Worm (Caenorhabditis elegans) whole organism, young adult: Measurements from ENCODE around the gene Y67D8B.3.

Experiments used
- B0019.2 ChIP-seq: fragments of 200-800 bp; sonication (Bioruptor generic); conservative IDR thresholded peaks from 2 replicates; pipeline ENCODE4 v1.3.6; 2022; ENCODE audit warnings: missing genetic modification reagents, missing genetic modification characterization, missing compliant biosample characterization
- B0035.1 ChIP-seq: sonication (generic microtip); optimal IDR thresholded peaks from 2 replicates; lab custom pipeline; 2016; ENCODE audit warnings: missing genetic modification characterization, mild to moderate bottlenecking, missing compliant biosample characterization, missing genotype, missing genetic modification reagents
- B0261.1 ChIP-seq: sonication (generic microtip); optimal IDR thresholded peaks from 2 replicates; lab custom pipeline; 2016; ENCODE audit warnings: mild to moderate bottlenecking, missing genetic modification characterization, moderate library complexity, missing compliant biosample characterization
- B0336.3 ChIP-seq: fragments of 200-800 bp; sonication (Bioruptor generic); IDR thresholded peaks from 2 replicates; pipeline ENCODE4 v1.3.6; 2022; ENCODE audit warnings: missing genetic modification characterization, missing compliant biosample characterization
- C17E4.6 ChIP-seq: fragments of 200-800 bp; sonication (Bioruptor generic); IDR thresholded peaks from 2 replicates; pipeline ENCODE4 v1.3.6; 2022; ENCODE audit warnings: missing genetic modification reagents, missing genetic modification characterization, missing compliant biosample characterization
- F22D6.2 ChIP-seq: sonication (generic microtip); optimal IDR thresholded peaks from 2 replicates; lab custom pipeline; 2016; ENCODE audit warnings: mild to moderate bottlenecking, missing genetic modification characterization, missing compliant biosample characterization
- F23B12.7 ChIP-seq: sonication (generic microtip); optimal IDR thresholded peaks from 2 replicates; lab custom pipeline; 2017; ENCODE audit warnings: missing genetic modification characterization, mild to moderate bottlenecking, missing compliant biosample characterization, antibody characterized with exemption, moderate library complexity; ENCODE audit not compliant: insufficient read depth
- F33H1.4 ChIP-seq: fragments of 200-800 bp; sonication (Bioruptor generic); IDR thresholded peaks from 2 replicates; pipeline ENCODE4 v1.3.6; 2022; ENCODE audit warnings: missing genetic modification reagents, missing genetic modification characterization, missing compliant biosample characterization
- F49E8.2 ChIP-seq: sonication (generic microtip); optimal IDR thresholded peaks from 3 replicates; lab custom pipeline; 2017; ENCODE audit warnings: missing genetic modification characterization, mild to moderate bottlenecking, missing compliant biosample characterization, antibody characterized with exemption, moderate library complexity; ENCODE audit not compliant: insufficient read depth
- K11D2.4 ChIP-seq: fragments of 200-800 bp; sonication (Bioruptor generic); IDR thresholded peaks from 2 replicates; pipeline ENCODE4 v1.3.6; 2022; ENCODE audit warnings: missing genetic modification reagents, missing genetic modification characterization, missing compliant biosample characterization
- K12H6.12 ChIP-seq: fragments of 200-800 bp; sonication (Bioruptor generic); optimal IDR thresholded peaks from 2 replicates; lab custom pipeline; 2018; ENCODE audit warnings: mild to moderate bottlenecking, missing genetic modification characterization, missing compliant biosample characterization
- T26A5.8 ChIP-seq: sonication (generic microtip); optimal IDR thresholded peaks from 2 replicates; lab custom pipeline; 2016; ENCODE audit warnings: missing genetic modification characterization, missing compliant biosample characterization
- Y95B8A.8 ChIP-seq: fragments of 200-800 bp; sonication (Bioruptor generic); IDR thresholded peaks from 2 replicates; pipeline ENCODE4 v1.3.6; 2022; ENCODE audit warnings: missing genetic modification reagents, missing genetic modification characterization, missing compliant biosample characterization
- ama-1 ChIP-seq, 3 experiments: fragments of 150-350 bp in 1 of 3; sonication (generic microtip) in 2 of 3; optimal IDR thresholded peaks; 2 replicates each; lab custom pipeline; 2014 to 2018; ENCODE audit warnings: missing biosample characterization in 2 of 3, missing genetic modification characterization in 2 of 3, missing genetic modification reagents in 2 of 3
- athp-1 ChIP-seq: sonication (generic microtip); optimal IDR thresholded peaks from 2 replicates; lab custom pipeline; 2017; ENCODE audit warnings: mild to moderate bottlenecking, missing genetic modification characterization, missing compliant biosample characterization
- cebp-1 ChIP-seq, 2 experiments: fragments of 200-800 bp in 1 of 2; sonication (Bioruptor generic) in 1 of 2; sonication (generic microtip) in 1 of 2; IDR thresholded peaks in 1 of 2; optimal IDR thresholded peaks in 1 of 2; 2 replicates each; pipeline versions ENCODE4 v1.3.6 to Lab custom; 2017 to 2022; ENCODE audit warnings: missing compliant biosample characterization in 2 of 2, missing genetic modification characterization in 2 of 2, mild to moderate bottlenecking in 1 of 2, missing genetic modification reagents in 1 of 2, moderate library complexity in 1 of 2
- ceh-40 ChIP-seq: fragments of 200-800 bp; sonication (Bioruptor generic); IDR thresholded peaks from 2 replicates; pipeline ENCODE4 v1.3.6; 2022; ENCODE audit warnings: missing genetic modification characterization, missing compliant biosample characterization
- ceh-58 ChIP-seq: fragments of 200-800 bp; sonication (Bioruptor generic); IDR thresholded peaks from 2 replicates; pipeline ENCODE4 v1.3.6; 2022; ENCODE audit warnings: missing genetic modification characterization, missing compliant biosample characterization
- chd-7 ChIP-seq: sonication (generic microtip); optimal IDR thresholded peaks from 2 replicates; lab custom pipeline; 2016; ENCODE audit warnings: mild to moderate bottlenecking, missing genetic modification characterization, moderate library complexity, missing compliant biosample characterization
- dox-1 ChIP-seq: fragments of 200-800 bp; sonication (Bioruptor generic); IDR thresholded peaks from 2 replicates; pipeline ENCODE4 v1.3.6; 2022; ENCODE audit warnings: missing genetic modification reagents, missing genetic modification characterization, missing compliant biosample characterization
- dpl-1 ChIP-seq: fragments of 150-350 bp; optimal IDR thresholded peaks from 2 replicates; lab custom pipeline; 2014; ENCODE audit warnings: missing biosample characterization, missing genetic modification reagents, missing genetic modification characterization
- egl-18 ChIP-seq: fragments of 200-800 bp; sonication (Bioruptor generic); IDR thresholded peaks from 2 replicates; pipeline ENCODE4 v1.3.6; 2022; ENCODE audit warnings: missing genetic modification reagents, missing genetic modification characterization, missing compliant biosample characterization
- ekl-4 ChIP-seq: fragments of 200-800 bp; sonication (Bioruptor generic); IDR thresholded peaks from 2 replicates; pipeline ENCODE4 v1.3.6; 2022; ENCODE audit warnings: missing genetic modification reagents, missing genetic modification characterization, missing compliant biosample characterization
- ets-4 ChIP-seq: fragments of 200-800 bp; sonication (Bioruptor generic); optimal IDR thresholded peaks from 2 replicates; lab custom pipeline; 2018; ENCODE audit warnings: mild to moderate bottlenecking, missing genetic modification characterization, missing compliant biosample characterization
- hmg-1.2 ChIP-seq: fragments of 200-800 bp; sonication (Bioruptor generic); IDR thresholded peaks from 2 replicates; pipeline ENCODE4 v1.3.6; 2022; ENCODE audit warnings: missing genetic modification reagents, missing genetic modification characterization, missing compliant biosample characterization
- hrde-1 ChIP-seq: sonication (generic microtip); optimal IDR thresholded peaks from 2 replicates; lab custom pipeline; 2016; ENCODE audit warnings: missing genetic modification characterization, mild to moderate bottlenecking, missing compliant biosample characterization, moderate library complexity, missing genotype, missing genetic modification reagents, borderline replicate concordance
- let-607 ChIP-seq, 2 experiments: fragments of 200-800 bp in 1 of 2; sonication (Bioruptor generic) in 1 of 2; sonication (generic microtip) in 1 of 2; optimal IDR thresholded peaks; 2 replicates each; lab custom pipeline; 2016 to 2018; ENCODE audit warnings: mild to moderate bottlenecking in 2 of 2, missing compliant biosample characterization in 2 of 2, missing genetic modification characterization in 2 of 2, moderate library complexity in 2 of 2, missing genotype in 1 of 2
- lsl-1 ChIP-seq: fragments of 200-800 bp; sonication (Bioruptor generic); optimal IDR thresholded peaks from 2 replicates; lab custom pipeline; 2018; ENCODE audit warnings: mild to moderate bottlenecking, missing genetic modification characterization, moderate library complexity, missing compliant biosample characterization
- lsy-27 ChIP-seq: sonication (generic microtip); optimal IDR thresholded peaks from 2 replicates; lab custom pipeline; 2017; ENCODE audit warnings: missing genetic modification characterization, mild to moderate bottlenecking, missing compliant biosample characterization, antibody characterized with exemption, missing genotype, borderline replicate concordance; ENCODE audit not compliant: insufficient read depth
- madf-3 ChIP-seq: fragments of 200-800 bp; sonication (Bioruptor generic); IDR thresholded peaks from 2 replicates; pipeline ENCODE4 v1.3.6; 2022; ENCODE audit warnings: missing genetic modification reagents, missing genetic modification characterization, missing compliant biosample characterization
- nhr-90 ChIP-seq: sonication (generic microtip); optimal IDR thresholded peaks from 2 replicates; lab custom pipeline; 2016; ENCODE audit warnings: missing genotype, mild to moderate bottlenecking, missing genetic modification characterization, missing compliant biosample characterization
- pbrm-1 ChIP-seq: fragments of 200-800 bp; sonication (Bioruptor generic); IDR thresholded peaks from 2 replicates; pipeline ENCODE4 v1.3.6; 2022; ENCODE audit warnings: missing genetic modification reagents, missing genetic modification characterization, missing compliant biosample characterization
- pha-4 ChIP-seq: fragments of 150-350 bp; sonication (generic microtip); optimal IDR thresholded peaks from 2 replicates; lab custom pipeline; 2014; ENCODE audit warnings: missing biosample characterization, missing genetic modification reagents, missing genetic modification characterization
- rpc-1 ChIP-seq, 2 experiments: fragments of 150-350 bp in 1 of 2; sonication (generic microtip) in 1 of 2; optimal IDR thresholded peaks; 2 replicates each; lab custom pipeline; 2014 to 2018; ENCODE audit warnings: missing biosample characterization in 1 of 2, missing genetic modification characterization in 1 of 2, missing genetic modification reagents in 1 of 2, missing genotype in 1 of 2
- sdz-38 ChIP-seq: sonication (generic microtip); optimal IDR thresholded peaks from 2 replicates; lab custom pipeline; 2016; ENCODE audit warnings: missing genotype, missing genetic modification characterization, missing compliant biosample characterization
- sea-2 ChIP-seq: fragments of 200-800 bp; sonication (Bioruptor generic); IDR thresholded peaks from 2 replicates; pipeline ENCODE4 v1.3.6; 2022; ENCODE audit warnings: missing genetic modification characterization, missing compliant biosample characterization
- snpc-1.3 ChIP-seq: sonication (generic microtip); optimal IDR thresholded peaks from 2 replicates; lab custom pipeline; 2017; ENCODE audit warnings: missing genetic modification characterization, mild to moderate bottlenecking, missing compliant biosample characterization, antibody characterized with exemption, moderate library complexity, missing genotype, missing genetic modification reagents; ENCODE audit not compliant: insufficient read depth
- snpc-3.4 ChIP-seq: sonication (generic microtip); optimal IDR thresholded peaks from 2 replicates; lab custom pipeline; 2017; ENCODE audit warnings: missing genetic modification characterization, mild to moderate bottlenecking, missing compliant biosample characterization, antibody characterized with exemption, moderate library complexity, missing genotype, missing genetic modification reagents
- snpc-4 ChIP-seq, 5 experiments: fragments of 150-350 bp in 1 of 5; sonication (generic microtip) in 4 of 5; optimal IDR thresholded peaks; 2 replicates each; lab custom pipeline; 2014 to 2018; ENCODE audit warnings: missing genetic modification characterization in 5 of 5, missing biosample characterization in 3 of 5, antibody characterized with exemption in 2 of 5, mild to moderate bottlenecking in 2 of 5, missing compliant biosample characterization in 2 of 5, missing genotype in 2 of 5, moderate library complexity in 2 of 5, missing genetic modification reagents in 1 of 5
- sptf-2 ChIP-seq: fragments of 200-800 bp; sonication (Bioruptor generic); optimal IDR thresholded peaks from 2 replicates; lab custom pipeline; 2018; ENCODE audit warnings: mild to moderate bottlenecking, missing genetic modification characterization, missing compliant biosample characterization
- tbp1 ChIP-seq: fragments of 200-800 bp; sonication (Bioruptor generic); optimal IDR thresholded peaks from 2 replicates; lab custom pipeline; 2018; ENCODE audit warnings: mild to moderate bottlenecking, missing genetic modification characterization, missing compliant biosample characterization
- zfh-2 ChIP-seq: fragments of 200-800 bp; sonication (Bioruptor generic); conservative IDR thresholded peaks from 2 replicates; pipeline ENCODE4 v1.3.6; 2022; ENCODE audit warnings: missing genetic modification reagents, missing genetic modification characterization, missing compliant biosample characterization
- zim-3 ChIP-seq: sonication (generic microtip); optimal IDR thresholded peaks from 2 replicates; lab custom pipeline; 2017; ENCODE audit warnings: mild to moderate bottlenecking, missing genetic modification characterization, moderate library complexity, missing compliant biosample characterization
- ztf-25 ChIP-seq: fragments of 200-800 bp; sonication (Bioruptor generic); IDR thresholded peaks from 2 replicates; pipeline ENCODE4 v1.3.6; 2022; ENCODE audit warnings: missing genetic modification reagents, missing genetic modification characterization, missing compliant biosample characterization
- ztf-26 ChIP-seq: sonication (generic microtip); optimal IDR thresholded peaks from 2 replicates; lab custom pipeline; 2017; ENCODE audit warnings: missing genetic modification characterization, missing compliant biosample characterization

Gene Y67D8B.3

ce11 chrIV:3227549-3228139 is 25.6 kb upstream of the Y67D8B.3 start:
- TF ChIP-seq chd-7 (tag; lab: Kevin White, UChicago) (peak; percentile 48), dpl-1 (GFP tag; lab: Kevin White, UChicago) (no peak), K11D2.4 (no peak), ceh-58 (GFP tag; lab: Robert Waterston, UW) (no peak), snpc-3.4 (tag; lab: Kevin White, UChicago) (no peak), athp-1 (tag; lab: Kevin White, UChicago) (no peak), egl-18 (no peak), ceh-40 (GFP tag; lab: Robert Waterston, UW) (no peak), Y95B8A.8 (GFP tag; lab: Robert Waterston, UW) (no peak), hmg-1.2 (GFP tag; lab: Robert Waterston, UW) (peak; percentile 52), F22D6.2 (tag; lab: Kevin White, UChicago) (no peak), ztf-25 (GFP tag; lab: Robert Waterston, UW) (no peak), ekl-4 (GFP tag; lab: Robert Waterston, UW) (0 out of 2 replicates have a peak, but pooled peaks have one; percentile 27), snpc-4 (GFP tag; optimal IDR thresholded peaks at IDR 0.05; lab: Kevin White, UChicago) (no peak), snpc-4 (tag; optimal IDR thresholded peaks at IDR 0.05; lab: Kevin White, UChicago) (peak in 2 of 4 experiments; percentile 42 to 47), ets-4 (GFP tag; lab: Kevin White, UChicago) (peak; percentile 77), madf-3 (GFP tag; lab: Robert Waterston, UW) (no peak), nhr-90 (tag; lab: Kevin White, UChicago) (peak; percentile 64), tbp1 (peak; percentile 20), lsy-27 (tag; lab: Kevin White, UChicago) (no peak), sdz-38 (tag; lab: Kevin White, UChicago) (no peak), C17E4.6 (no peak), F23B12.7 (tag; lab: Kevin White, UChicago) (no peak), ztf-26 (tag; lab: Kevin White, UChicago) (no peak), B0019.2 (no peak), T26A5.8 (no peak), pha-4 (no peak), zim-3 (tag; lab: Kevin White, UChicago) (no peak), ama-1 (optimal IDR thresholded peaks at IDR 0.05; lab: Kevin White, UChicago) (no peak), ama-1 (GFP tag; optimal IDR thresholded peaks at IDR 0.05; lab: Kevin White, UChicago) (no peak), B0261.1 (tag; lab: Kevin White, UChicago) (no peak), sea-2 (GFP tag; lab: Robert Waterston, UW) (no peak), hrde-1 (tag; lab: Kevin White, UChicago) (no peak), K12H6.12 (tag; lab: Kevin White, UChicago) (peak; percentile 2), F33H1.4 (GFP tag; lab: Robert Waterston, UW) (no peak), let-607 (tag; optimal IDR thresholded peaks at IDR 0.05; lab: Kevin White, UChicago) (peak; percentile 83 to 87), lsl-1 (GFP tag; lab: Kevin White, UChicago) (no peak), B0035.1 (tag; lab: Kevin White, UChicago) (no peak), F49E8.2 (tag; lab: Kevin White, UChicago) (no peak), rpc-1 (optimal IDR thresholded peaks at IDR 0.05; lab: Kevin White, UChicago) (no peak), rpc-1 (tag; optimal IDR thresholded peaks at IDR 0.05; lab: Kevin White, UChicago) (no peak), sptf-2 (GFP tag; lab: Kevin White, UChicago) (no peak), cebp-1 (GFP tag; IDR thresholded peaks at IDR 0.05; lab: Robert Waterston, UW) (no peak), cebp-1 (tag; optimal IDR thresholded peaks at IDR 0.05; lab: Kevin White, UChicago) (peak; percentile 60), zfh-2 (GFP tag; lab: Robert Waterston, UW) (peak; percentile 54; the same call in 1 of the 2 replicates), snpc-1.3 (no peak), dox-1 (GFP tag; lab: Robert Waterston, UW) (peak; percentile 75), B0336.3 (GFP tag; lab: Robert Waterston, UW) (peak; percentile 53; the same call in 1 of the 2 replicates), pbrm-1 (no peak)
